Worm (Caenorhabditis elegans) whole organism, L3 larva: Measurements from ENCODE around the gene set-3.

ENCODE experiments used
- R02D3.7 ChIP-seq: fragments of 150-350 bp; optimal IDR thresholded peaks from 2 replicates; lab custom pipeline; 2014; ENCODE audit warnings: missing biosample characterization, missing genetic modification characterization
- ZK546.5 ChIP-seq: sonication (generic microtip); optimal IDR thresholded peaks from 2 replicates; lab custom pipeline; 2017; ENCODE audit warnings: missing biosample characterization, missing genetic modification characterization
- aly-2 ChIP-seq: fragments of 150-350 bp; optimal IDR thresholded peaks from 2 replicates; lab custom pipeline; 2014; ENCODE audit warnings: missing biosample characterization, missing genetic modification characterization
- ceh-16 ChIP-seq: sonication (generic microtip); optimal IDR thresholded peaks from 2 replicates; lab custom pipeline; 2017; ENCODE audit warnings: missing biosample characterization, missing genetic modification characterization
- ceh-28 ChIP-seq: fragments of 150-350 bp; optimal IDR thresholded peaks from 2 replicates; lab custom pipeline; 2014; ENCODE audit warnings: missing biosample characterization, missing genetic modification reagents, missing genetic modification characterization
- ceh-9 ChIP-seq: sonication (generic microtip); optimal IDR thresholded peaks from 2 replicates; lab custom pipeline; 2018; ENCODE audit warnings: missing biosample characterization, missing genetic modification characterization
- daf-12 ChIP-seq: fragments of 150-350 bp; optimal IDR thresholded peaks from 2 replicates; lab custom pipeline; 2014; ENCODE audit warnings: missing biosample characterization, missing genetic modification reagents, missing genetic modification characterization
- egl-27 ChIP-seq: sonication (generic microtip); optimal IDR thresholded peaks from 4 replicates; lab custom pipeline; 2017; ENCODE audit warnings: missing biosample characterization, missing genetic modification reagents, missing genetic modification characterization
- egl-5 ChIP-seq: fragments of 150-350 bp; optimal IDR thresholded peaks from 2 replicates; lab custom pipeline; 2017; ENCODE audit warnings: missing biosample characterization, missing genetic modification reagents, missing genetic modification characterization, inconsistent platforms
- elt-1 ChIP-seq: fragments of 150-350 bp; optimal IDR thresholded peaks from 2 replicates; lab custom pipeline; 2014; ENCODE audit warnings: missing biosample characterization, missing genetic modification characterization
- elt-2 ChIP-seq: sonication (generic microtip); optimal IDR thresholded peaks from 2 replicates; lab custom pipeline; 2016; ENCODE audit warnings: missing genetic modification reagents, mild to moderate bottlenecking, missing genetic modification characterization, missing compliant biosample characterization
- elt-3 ChIP-seq, 3 experiments: fragments of 150-350 bp in 1 of 3; sonication (generic microtip) in 2 of 3; optimal IDR thresholded peaks; 2 replicates in 2 of 3; 4 replicates in 1 of 3; lab custom pipeline; 2014 to 2017; ENCODE audit warnings: missing biosample characterization in 3 of 3, missing genetic modification characterization in 3 of 3
- fkh-10 ChIP-seq: sonication (generic microtip); optimal IDR thresholded peaks from 2 replicates; lab custom pipeline; 2017; ENCODE audit warnings: missing biosample characterization, missing genetic modification reagents, missing genetic modification characterization
- fkh-2 ChIP-seq: fragments of 150-350 bp; optimal IDR thresholded peaks from 2 replicates; lab custom pipeline; 2014; ENCODE audit warnings: missing biosample characterization, missing genetic modification reagents, missing genetic modification characterization
- fos-1 ChIP-seq: fragments of 150-350 bp; optimal IDR thresholded peaks from 2 replicates; lab custom pipeline; 2014; ENCODE audit warnings: missing biosample characterization, missing genetic modification characterization
- hmg-11 ChIP-seq: sonication (generic microtip); optimal IDR thresholded peaks from 2 replicates; lab custom pipeline; 2016; ENCODE audit warnings: missing genetic modification characterization, missing compliant biosample characterization
- jun-1 ChIP-seq: fragments of 150-350 bp; optimal IDR thresholded peaks from 2 replicates; lab custom pipeline; 2014; ENCODE audit warnings: missing biosample characterization, missing genetic modification reagents, missing genetic modification characterization
- lin-15B ChIP-seq: fragments of 150-350 bp; optimal IDR thresholded peaks from 2 replicates; lab custom pipeline; 2014; ENCODE audit warnings: missing biosample characterization, missing genetic modification characterization
- lin-39 ChIP-seq: fragments of 150-350 bp; optimal IDR thresholded peaks from 2 replicates; lab custom pipeline; 2018; ENCODE audit warnings: missing biosample characterization, missing genetic modification reagents, missing genetic modification characterization
- lsy-12 ChIP-seq: sonication (generic microtip); optimal IDR thresholded peaks from 2 replicates; lab custom pipeline; 2016; ENCODE audit warnings: mild to moderate bottlenecking, missing genetic modification characterization, missing compliant biosample characterization
- mdl-1 ChIP-seq: fragments of 150-350 bp; optimal IDR thresholded peaks from 2 replicates; lab custom pipeline; 2014; ENCODE audit warnings: missing biosample characterization, missing genetic modification characterization
- nfya-1 ChIP-seq: sonication (generic microtip); optimal IDR thresholded peaks from 2 replicates; lab custom pipeline; 2017; ENCODE audit warnings: missing genetic modification characterization, mild to moderate bottlenecking, missing compliant biosample characterization, antibody characterized with exemption, moderate library complexity; ENCODE audit not compliant: insufficient read depth
- nhr-11 ChIP-seq: fragments of 150-350 bp; optimal IDR thresholded peaks from 2 replicates; lab custom pipeline; 2014; ENCODE audit warnings: missing biosample characterization, missing genetic modification characterization
- nhr-23 ChIP-seq: fragments of 150-350 bp; optimal IDR thresholded peaks from 2 replicates; lab custom pipeline; 2014; ENCODE audit warnings: missing biosample characterization, missing genetic modification reagents, missing genetic modification characterization
- nhr-237 ChIP-seq: fragments of 150-350 bp; optimal IDR thresholded peaks from 2 replicates; lab custom pipeline; 2014; ENCODE audit warnings: missing biosample characterization, missing genetic modification characterization
- nhr-25 ChIP-seq: sonication (generic microtip); optimal IDR thresholded peaks from 2 replicates; lab custom pipeline; 2017; ENCODE audit warnings: missing biosample characterization, missing genetic modification characterization
- nhr-43 ChIP-seq: sonication (generic microtip); optimal IDR thresholded peaks from 2 replicates; lab custom pipeline; 2016; ENCODE audit warnings: mild to moderate bottlenecking, missing genetic modification characterization, missing compliant biosample characterization; ENCODE audit not compliant: poor library complexity, severe bottlenecking
- nhr-67 ChIP-seq: fragments of 150-350 bp; optimal IDR thresholded peaks from 2 replicates; lab custom pipeline; 2014; ENCODE audit warnings: missing biosample characterization, missing genetic modification characterization
- nhr-76 ChIP-seq: fragments of 150-350 bp; sonication (generic microtip); optimal IDR thresholded peaks from 5 replicates; lab custom pipeline; 2014; ENCODE audit warnings: missing biosample characterization, missing genetic modification characterization
- pha-4 ChIP-seq: fragments of 150-350 bp; optimal IDR thresholded peaks from 2 replicates; lab custom pipeline; 2014; ENCODE audit warnings: missing biosample characterization, missing genetic modification reagents, missing genetic modification characterization
- pqm-1 ChIP-seq: fragments of 150-350 bp; optimal IDR thresholded peaks from 2 replicates; lab custom pipeline; 2017; ENCODE audit warnings: missing biosample characterization, missing genetic modification characterization, inconsistent platforms
- sea-2 ChIP-seq: fragments of 150-350 bp; sonication (generic microtip); optimal IDR thresholded peaks from 4 replicates; lab custom pipeline; 2014; ENCODE audit warnings: missing biosample characterization, missing genetic modification reagents, missing genetic modification characterization
- skn-1 ChIP-seq: fragments of 150-350 bp; optimal IDR thresholded peaks from 2 replicates; lab custom pipeline; 2014; ENCODE audit warnings: missing biosample characterization, missing genetic modification characterization
- snpc-4 ChIP-seq: fragments of 150-350 bp; optimal IDR thresholded peaks from 2 replicates; lab custom pipeline; 2014; ENCODE audit warnings: missing biosample characterization, missing genetic modification characterization
- tbx-2 ChIP-seq: sonication (generic microtip); optimal IDR thresholded peaks from 2 replicates; lab custom pipeline; 2016; ENCODE audit warnings: mild to moderate bottlenecking, missing genetic modification characterization, missing compliant biosample characterization
- unc-39 ChIP-seq: sonication (generic microtip); optimal IDR thresholded peaks from 4 replicates; lab custom pipeline; 2017; ENCODE audit warnings: missing biosample characterization, missing genetic modification characterization
- unc-62 ChIP-seq: fragments of 150-350 bp; sonication (generic microtip); optimal IDR thresholded peaks from 4 replicates; lab custom pipeline; 2014; ENCODE audit warnings: missing biosample characterization, missing genetic modification reagents, missing genetic modification characterization

Gene set-3

DNA sequence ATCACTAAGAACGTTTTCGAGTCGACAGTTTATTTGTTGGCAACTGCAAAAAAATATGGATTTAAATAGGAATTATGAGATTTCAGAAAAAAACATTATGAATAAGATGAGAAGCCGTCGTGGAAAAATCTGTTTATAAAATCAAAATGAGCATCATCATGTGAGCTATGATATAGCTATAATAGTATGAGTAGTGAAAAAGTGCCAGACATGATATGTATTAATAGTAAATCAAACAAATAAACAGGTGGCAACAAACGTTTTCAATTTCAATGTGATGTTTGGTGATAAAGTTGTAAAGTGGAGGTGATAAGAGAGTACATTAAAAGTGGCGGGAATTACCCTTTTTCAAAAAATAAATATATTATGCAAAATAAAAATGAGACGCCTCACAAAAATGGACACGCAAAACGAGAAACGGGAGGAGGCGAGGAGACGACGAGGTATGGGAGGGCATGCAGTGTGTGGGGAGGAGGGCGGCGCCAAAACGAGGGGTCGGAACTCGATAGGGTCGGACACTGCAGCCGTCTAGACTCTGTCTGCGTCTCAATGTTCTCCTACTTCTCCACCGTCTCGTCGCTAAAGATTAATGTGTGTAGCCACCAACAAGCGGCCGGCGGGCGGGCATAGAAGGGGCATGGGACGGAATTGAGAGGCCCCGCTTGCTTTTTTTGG is 26.6 kb downstream of the set-3 start, which contains the start of gene C07A9.9:
C07A9.9 (minus strand) TSS at position 51 of the 675 bp plus-strand sequence.
- no peak for TF ChIP-seq daf-12
- TF ChIP-seq pha-4 (tag; lab: Kevin White, UChicago), result peak; percentile 70
- peak; percentile 33 for TF ChIP-seq fkh-10 (GFP tag; lab: Kevin White, UChicago)
- no peak for TF ChIP-seq R02D3.7 (tag; lab: Kevin White, UChicago)
- peak; percentile 65 for TF ChIP-seq nhr-25 (tag; lab: Kevin White, UChicago)
- TF ChIP-seq nfya-1 (tag; lab: Kevin White, UChicago), result peak; percentile 89
- peak; percentile 39 for TF ChIP-seq egl-27
- peak; percentile 24 for TF ChIP-seq pqm-1
- TF ChIP-seq nhr-76 (tag; lab: Kevin White, UChicago), result no peak
- peak; percentile 63 for TF ChIP-seq elt-1 (tag; lab: Kevin White, UChicago)
- peak; percentile 97 for TF ChIP-seq lin-39 (tag; lab: Kevin White, UChicago)
- peak; percentile 50 for TF ChIP-seq tbx-2 (tag; lab: Kevin White, UChicago)
- TF ChIP-seq jun-1 (tag; lab: Kevin White, UChicago), result peak; percentile 34
- no peak for TF ChIP-seq ZK546.5 (tag; lab: Kevin White, UChicago)
- no peak for TF ChIP-seq fos-1 (tag; lab: Kevin White, UChicago)
- peak; percentile 31 for TF ChIP-seq ceh-28
- TF ChIP-seq nhr-43 (tag; lab: Kevin White, UChicago), result peak; percentile 46
- peak; percentile 35 for TF ChIP-seq mdl-1 (tag; lab: Kevin White, UChicago)
- TF ChIP-seq unc-62 (GFP tag; lab: Kevin White, UChicago), result peak; percentile 31
- TF ChIP-seq snpc-4 (tag; lab: Kevin White, UChicago), result peak; percentile 53
- TF ChIP-seq hmg-11, result peak; percentile 97
- TF ChIP-seq ceh-16 (tag; lab: Kevin White, UChicago), result no peak
- peak; percentile 27 for TF ChIP-seq egl-5 (tag; lab: Kevin White, UChicago)
- TF ChIP-seq lin-15B, result peak; percentile 32
- peak; percentile 26 for TF ChIP-seq lsy-12 (tag; lab: Kevin White, UChicago)
- peak; percentile 35 for TF ChIP-seq nhr-23 (tag; lab: Kevin White, UChicago)
- no peak for TF ChIP-seq unc-39 (tag; lab: Kevin White, UChicago)
- TF ChIP-seq elt-2 (tag; lab: Kevin White, UChicago), result peak; percentile 81
- TF ChIP-seq, all 47 proteins: peak for 21

DNA sequence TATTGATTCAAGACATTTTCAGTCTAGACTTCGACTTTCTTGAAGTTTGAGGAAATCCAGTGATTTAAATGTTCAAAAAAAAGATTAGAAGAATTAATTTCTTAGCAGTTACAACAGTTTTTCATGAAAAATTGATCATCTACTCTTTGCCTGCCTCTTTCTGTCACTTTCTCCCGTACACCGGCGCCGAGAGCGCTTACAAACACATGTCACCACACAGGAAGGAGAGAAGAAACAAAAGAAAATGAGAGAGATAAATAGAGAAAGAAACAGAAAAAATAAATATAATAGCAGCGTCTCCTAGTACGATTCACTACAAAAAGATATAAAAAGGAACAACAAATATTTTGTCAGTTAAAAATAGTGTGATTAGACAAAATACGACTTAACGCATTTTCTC is 27.7 kb downstream of the set-3 start:
- TF ChIP-seq nhr-23 (tag; lab: Kevin White, UChicago), result peak; percentile 5
- peak; percentile 77 for TF ChIP-seq pha-4 (tag; lab: Kevin White, UChicago)
- TF ChIP-seq aly-2 (tag; lab: Kevin White, UChicago), result no peak
- peak; percentile 14 for TF ChIP-seq nfya-1 (tag; lab: Kevin White, UChicago)
- no peak for TF ChIP-seq lin-39 (tag; lab: Kevin White, UChicago)
- TF ChIP-seq nhr-25 (tag; lab: Kevin White, UChicago), result peak; percentile 19

DNA sequence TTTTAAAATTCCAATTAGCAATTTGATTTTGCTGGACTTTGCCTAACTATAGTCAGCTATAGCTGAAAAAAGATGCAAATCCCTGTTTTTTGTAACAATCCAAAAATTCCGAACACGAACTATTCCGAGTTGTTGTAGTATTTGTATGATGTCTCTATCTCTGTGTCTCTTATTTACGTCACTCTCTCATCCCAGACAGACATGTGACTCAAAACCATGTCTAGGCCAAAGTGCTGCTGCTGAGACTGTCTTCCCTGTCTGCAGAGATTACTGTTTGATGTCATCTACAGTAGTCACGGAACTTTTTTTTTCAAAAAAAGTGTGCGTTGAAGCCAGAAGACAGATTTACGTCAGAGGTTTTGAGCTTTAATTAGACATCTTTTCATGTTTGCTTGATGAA is 28.1 kb downstream of the set-3 start:
- TF ChIP-seq sea-2 (GFP tag; lab: Kevin White, UChicago) (no peak), nhr-25 (tag; lab: Kevin White, UChicago) (peak; percentile 64), lin-15B (no peak), lin-39 (tag; lab: Kevin White, UChicago) (no peak), fos-1 (tag; lab: Kevin White, UChicago) (no peak), nhr-43 (tag; lab: Kevin White, UChicago) (no peak), elt-3 (tag; optimal IDR thresholded peaks at IDR 0.05; lab: Kevin White, UChicago) (no peak), ceh-9 (tag; lab: Kevin White, UChicago) (no peak), jun-1 (tag; lab: Kevin White, UChicago) (no peak), nhr-76 (tag; lab: Kevin White, UChicago) (no peak), skn-1 (tag; lab: Kevin White, UChicago) (no peak), daf-12 (no peak), mdl-1 (tag; lab: Kevin White, UChicago) (no peak), fkh-2 (tag; lab: Kevin White, UChicago) (no peak), nfya-1 (tag; lab: Kevin White, UChicago) (no peak), nhr-11 (tag; lab: Kevin White, UChicago) (no peak), ceh-28 (no peak), nhr-67 (tag; lab: Kevin White, UChicago) (no peak), nhr-23 (tag; lab: Kevin White, UChicago) (peak; percentile 67), elt-1 (tag; lab: Kevin White, UChicago) (no peak), fkh-10 (GFP tag; lab: Kevin White, UChicago) (no peak), pha-4 (tag; lab: Kevin White, UChicago) (peak; percentile 13), unc-62 (GFP tag; lab: Kevin White, UChicago) (no peak), elt-2 (tag; lab: Kevin White, UChicago) (no peak), nhr-237 (tag; lab: Kevin White, UChicago) (no peak), snpc-4 (tag; lab: Kevin White, UChicago) (no peak)
